Fruit fly (Drosophila melanogaster): ENCODE data around the gene ich.

The ich gene

DNA sequence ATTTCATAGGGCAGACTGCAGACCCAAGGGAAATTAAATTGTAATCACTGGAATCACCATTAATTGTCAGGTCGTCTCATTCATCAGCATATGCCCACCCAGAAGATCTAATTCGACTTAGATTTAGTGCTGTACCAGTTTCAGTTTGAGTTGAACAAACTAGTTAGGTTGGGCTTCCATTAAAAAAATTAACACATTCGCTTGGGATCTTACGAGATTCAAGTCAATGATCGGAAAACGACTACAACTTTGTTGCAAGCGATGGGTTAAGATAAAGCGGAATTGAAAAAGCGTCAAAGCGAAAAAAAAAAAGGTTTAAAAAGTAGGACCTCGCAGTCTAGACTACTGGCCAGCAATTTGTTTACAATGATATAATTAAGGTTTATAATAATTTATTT lies 36.3 kb downstream of the ich start:
- no peak for TF ChIP-seq CG32121 (GFP tag; IDR thresholded peaks at IDR 0.05)
- TF ChIP-seq CG8301 (tag; optimal IDR thresholded peaks at IDR 0.05): no peak
- no peak for TF ChIP-seq D1 (tag; optimal IDR thresholded peaks at IDR 0.05)
- no peak for TF ChIP-seq CG15710 (tag; optimal IDR thresholded peaks at IDR 0.05)
- no peak for TF ChIP-seq CG4496 (GFP tag; IDR thresholded peaks at IDR 0.05)
- TF ChIP-seq EcR (GFP tag; optimal IDR thresholded peaks at IDR 0.05): no peak
- TF ChIP-seq CG12605 (GFP tag; IDR thresholded peaks at IDR 0.05): no peak
- no peak for TF ChIP-seq CG10348 (GFP tag; IDR thresholded peaks at IDR 0.05)
- TF ChIP-seq Ets98B (GFP tag; IDR thresholded peaks at IDR 0.05): no peak
- TF ChIP-seq rn (GFP tag; IDR thresholded peaks at IDR 0.05): no peak

- TF ChIP-seq Ets98B (GFP tag; IDR thresholded peaks at IDR 0.05) (peak; percentile 92), CG12605 (GFP tag; IDR thresholded peaks at IDR 0.05) (peak; percentile 82), CG8301 (tag; optimal IDR thresholded peaks at IDR 0.05) (peak; percentile 89), CG8159 (tag; optimal IDR thresholded peaks at IDR 0.05) (peak; percentile 91), CG13204 (GFP tag; optimal IDR thresholded peaks at IDR 0.05) (peak; percentile 81), rn (GFP tag; IDR thresholded peaks at IDR 0.05) (peak; percentile 77), CG10348 (GFP tag; IDR thresholded peaks at IDR 0.05) (no peak), D1 (tag; optimal IDR thresholded peaks at IDR 0.05) (peak; percentile 98), gl (tag; optimal IDR thresholded peaks at IDR 0.05) (peak; percentile 95), CG15710 (tag; optimal IDR thresholded peaks at IDR 0.05) (peak; percentile 92), Pif1A (GFP tag; optimal IDR thresholded peaks at IDR 0.05) (peak; percentile 92), fd96Ca (GFP tag; IDR thresholded peaks at IDR 0.05) (peak; percentile 87), Pif1B (GFP tag; optimal IDR thresholded peaks at IDR 0.05) (peak; percentile 89), EcR (GFP tag; optimal IDR thresholded peaks at IDR 0.05) (peak; percentile 69), CG9948 (tag; optimal IDR thresholded peaks at IDR 0.05) (peak; percentile 95), CG14655 (GFP tag; optimal IDR thresholded peaks at IDR 0.05) (peak; percentile 98), CG17806 (tag; optimal IDR thresholded peaks at IDR 0.05) (peak; percentile 96), CG32121 (GFP tag; IDR thresholded peaks at IDR 0.05) (peak; percentile 83), CG34367 (tag; optimal IDR thresholded peaks at IDR 0.05) (peak; percentile 87), CG4496 (GFP tag; IDR thresholded peaks at IDR 0.05) (peak; percentile 90), Snoo (tag; optimal IDR thresholded peaks at IDR 0.05) (peak; percentile 89)
Measured at dm6 chr3R:8925924-8926553, 36.8 kb downstream of the ich start.

dm6 chr3R:8923774-8924369 lies 39.0 kb downstream of the ich start:
- no peak for TF ChIP-seq CG8159 (tag; optimal IDR thresholded peaks at IDR 0.05)
- TF ChIP-seq CG13204 (GFP tag; optimal IDR thresholded peaks at IDR 0.05): no peak
- TF ChIP-seq CG34367 (tag; optimal IDR thresholded peaks at IDR 0.05): no peak
- TF ChIP-seq CG32121 (GFP tag; IDR thresholded peaks at IDR 0.05): no peak
- TF ChIP-seq fd96Ca (GFP tag; IDR thresholded peaks at IDR 0.05): no peak
- TF ChIP-seq CG14655 (GFP tag; optimal IDR thresholded peaks at IDR 0.05): no peak
- TF ChIP-seq CG10348 (GFP tag; IDR thresholded peaks at IDR 0.05): no peak
- peak; percentile 2 for TF ChIP-seq CG17806 (tag; optimal IDR thresholded peaks at IDR 0.05)
- TF ChIP-seq CG4496 (GFP tag; IDR thresholded peaks at IDR 0.05): no peak

- TF ChIP-seq CG13204 (GFP tag; optimal IDR thresholded peaks at IDR 0.05): peak; percentile 53
- TF ChIP-seq CG4496 (GFP tag; IDR thresholded peaks at IDR 0.05): peak; percentile 78; the same call in 2 of the 3 replicates
- TF ChIP-seq fd96Ca (GFP tag; IDR thresholded peaks at IDR 0.05): no peak
- no peak for TF ChIP-seq Ets98B (GFP tag; IDR thresholded peaks at IDR 0.05)
- TF ChIP-seq CG12605 (GFP tag; IDR thresholded peaks at IDR 0.05): peak; percentile 31; the same call in 1 of the 2 replicates
- no peak for TF ChIP-seq Snoo (tag; optimal IDR thresholded peaks at IDR 0.05)
- TF ChIP-seq CG32121 (GFP tag; IDR thresholded peaks at IDR 0.05): 0 out of 2 replicates have a peak, but pooled peaks have one; percentile 26
- TF ChIP-seq Pif1A (GFP tag; optimal IDR thresholded peaks at IDR 0.05): peak; percentile 63
- TF ChIP-seq CG9948 (tag; optimal IDR thresholded peaks at IDR 0.05): peak; percentile 90
- no peak for TF ChIP-seq rn (GFP tag; IDR thresholded peaks at IDR 0.05)
- peak; percentile 49 for TF ChIP-seq gl (tag; optimal IDR thresholded peaks at IDR 0.05)
- TF ChIP-seq CG17806 (tag; optimal IDR thresholded peaks at IDR 0.05): peak; percentile 91
- peak; percentile 54 for TF ChIP-seq EcR (GFP tag; optimal IDR thresholded peaks at IDR 0.05)
- peak; percentile 39 for TF ChIP-seq CG34367 (tag; optimal IDR thresholded peaks at IDR 0.05)
- peak; percentile 36 for TF ChIP-seq CG15710 (tag; optimal IDR thresholded peaks at IDR 0.05)
- TF ChIP-seq Pif1B (GFP tag; optimal IDR thresholded peaks at IDR 0.05): peak; percentile 46
- TF ChIP-seq CG8301 (tag; optimal IDR thresholded peaks at IDR 0.05): peak; percentile 49
- no peak for TF ChIP-seq CG10348 (GFP tag; IDR thresholded peaks at IDR 0.05)
- peak; percentile 83 for TF ChIP-seq D1 (tag; optimal IDR thresholded peaks at IDR 0.05)
- peak; percentile 66 for TF ChIP-seq CG8159 (tag; optimal IDR thresholded peaks at IDR 0.05)
- peak; percentile 89 for TF ChIP-seq CG14655 (GFP tag; optimal IDR thresholded peaks at IDR 0.05)
Measured at dm6 chr3R:8922617-8923242, 40.1 kb downstream of the ich start.

DNA sequence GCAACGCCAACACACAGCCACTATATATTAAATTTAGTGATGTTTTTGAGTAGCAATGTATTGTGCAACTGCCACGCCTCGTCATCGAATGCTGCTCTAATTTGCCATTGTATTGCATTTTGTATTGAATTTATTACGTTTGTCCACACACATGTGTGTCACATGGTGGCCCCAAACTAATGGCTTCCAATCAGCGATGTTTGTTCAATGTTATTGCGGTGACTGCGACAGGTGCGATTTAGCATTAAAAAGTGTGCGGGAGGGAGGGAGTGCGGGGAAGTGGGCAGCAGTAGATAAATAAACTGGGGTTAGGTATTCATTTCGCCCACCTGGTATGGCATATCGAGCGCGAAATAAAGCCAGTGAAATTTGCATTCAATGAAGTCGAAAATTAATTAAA lies 41.0 kb downstream of the ich start:
- TF ChIP-seq rn (GFP tag; IDR thresholded peaks at IDR 0.05): no peak
- no peak for TF ChIP-seq fd96Ca (GFP tag; IDR thresholded peaks at IDR 0.05)
- no peak for TF ChIP-seq D1 (tag; optimal IDR thresholded peaks at IDR 0.05)
- TF ChIP-seq Ets98B (GFP tag; IDR thresholded peaks at IDR 0.05): no peak
- no peak for TF ChIP-seq gl (tag; optimal IDR thresholded peaks at IDR 0.05)
- no peak for TF ChIP-seq CG8301 (tag; optimal IDR thresholded peaks at IDR 0.05)
- no peak for TF ChIP-seq Pif1A (GFP tag; optimal IDR thresholded peaks at IDR 0.05)
- TF ChIP-seq Snoo (tag; optimal IDR thresholded peaks at IDR 0.05): no peak
- no peak for TF ChIP-seq CG34367 (tag; optimal IDR thresholded peaks at IDR 0.05)
- TF ChIP-seq CG10348 (GFP tag; IDR thresholded peaks at IDR 0.05): no peak
- TF ChIP-seq CG12605 (GFP tag; IDR thresholded peaks at IDR 0.05): no peak
- TF ChIP-seq CG32121 (GFP tag; IDR thresholded peaks at IDR 0.05): no peak
- TF ChIP-seq CG13204 (GFP tag; optimal IDR thresholded peaks at IDR 0.05): no peak
- no peak for TF ChIP-seq CG14655 (GFP tag; optimal IDR thresholded peaks at IDR 0.05)

All from whole organism, pupa.